Worm (Caenorhabditis elegans) whole organism, mixed stage, embryonic: ENCODE measurements around the gene T06A10.106.

Source experiments
- M03D4.4 ChIP-seq: sonication (generic microtip); optimal IDR thresholded peaks from 2 replicates; lab custom pipeline; 2017; ENCODE audit warnings: mild to moderate bottlenecking, missing genetic modification characterization, missing compliant biosample characterization
- bed-3 ChIP-seq: fragments of 200-800 bp; sonication (Bioruptor generic); optimal IDR thresholded peaks from 3 replicates; lab custom pipeline; 2018; ENCODE audit warnings: mild to moderate bottlenecking, missing genetic modification characterization, moderate library complexity, missing compliant biosample characterization
- blmp-1 ChIP-seq: fragments of 150-350 bp; optimal IDR thresholded peaks from 2 replicates; lab custom pipeline; 2014; ENCODE audit warnings: missing biosample characterization, missing genetic modification characterization
- ceh-39 ChIP-seq: fragments of 150-350 bp; optimal IDR thresholded peaks from 2 replicates; lab custom pipeline; 2014; ENCODE audit warnings: missing biosample characterization, missing genetic modification characterization
- ceh-43 ChIP-seq: fragments of 200-800 bp; sonication (Bioruptor generic); optimal IDR thresholded peaks from 2 replicates; lab custom pipeline; 2018; ENCODE audit warnings: mild to moderate bottlenecking, missing genetic modification characterization, moderate library complexity, missing compliant biosample characterization
- ceh-83 ChIP-seq: fragments of 200-800 bp; sonication (Bioruptor generic); optimal IDR thresholded peaks from 2 replicates; lab custom pipeline; 2018; ENCODE audit warnings: mild to moderate bottlenecking, missing genetic modification characterization, missing compliant biosample characterization
- ces-1 ChIP-seq: fragments of 150-350 bp; optimal IDR thresholded peaks from 2 replicates; lab custom pipeline; 2014; ENCODE audit warnings: missing biosample characterization, missing genetic modification reagents, missing genetic modification characterization
- cnd-1 ChIP-seq: fragments of 200-800 bp; sonication (Bioruptor generic); optimal IDR thresholded peaks from 2 replicates; lab custom pipeline; 2018; ENCODE audit warnings: mild to moderate bottlenecking, missing genetic modification characterization, missing compliant biosample characterization
- drap-1 ChIP-seq: fragments of 200-800 bp; sonication (Bioruptor generic); optimal IDR thresholded peaks from 3 replicates; lab custom pipeline; 2018; ENCODE audit warnings: mild to moderate bottlenecking, missing genetic modification characterization, missing compliant biosample characterization
- elt-1 ChIP-seq: sonication (generic microtip); optimal IDR thresholded peaks from 2 replicates; lab custom pipeline; 2017; ENCODE audit warnings: missing genetic modification characterization, mild to moderate bottlenecking, missing compliant biosample characterization, antibody characterized with exemption, moderate library complexity, borderline replicate concordance; ENCODE audit not compliant: insufficient read depth
- elt-3 ChIP-seq: fragments of 150-350 bp; optimal IDR thresholded peaks from 2 replicates; lab custom pipeline; 2014; ENCODE audit warnings: missing biosample characterization, missing genetic modification characterization
- flh-1 ChIP-seq: fragments of 200-800 bp; sonication (Bioruptor generic); optimal IDR thresholded peaks from 2 replicates; lab custom pipeline; 2018; ENCODE audit warnings: mild to moderate bottlenecking, missing genetic modification characterization, moderate library complexity, missing compliant biosample characterization
- ham-2 ChIP-seq: fragments of 200-800 bp; sonication (Bioruptor generic); optimal IDR thresholded peaks from 2 replicates; lab custom pipeline; 2018; ENCODE audit warnings: mild to moderate bottlenecking, missing genetic modification characterization, missing compliant biosample characterization
- hlh-1 ChIP-seq: fragments of 150-350 bp; optimal IDR thresholded peaks from 2 replicates; lab custom pipeline; 2014; ENCODE audit warnings: missing biosample characterization, missing genetic modification reagents, missing genetic modification characterization
- lin-13 ChIP-seq: fragments of 150-350 bp; optimal IDR thresholded peaks from 2 replicates; lab custom pipeline; 2014; ENCODE audit warnings: missing biosample characterization, missing genetic modification characterization
- lin-32 ChIP-seq: fragments of 200-800 bp; sonication (Bioruptor generic); optimal IDR thresholded peaks from 2 replicates; lab custom pipeline; 2018; ENCODE audit warnings: mild to moderate bottlenecking, missing genetic modification characterization, missing compliant biosample characterization
- lsy-2 ChIP-seq: fragments of 150-350 bp; optimal IDR thresholded peaks from 2 replicates; lab custom pipeline; 2014; ENCODE audit warnings: missing biosample characterization, missing genetic modification characterization
- mab-5 ChIP-seq: fragments of 150-350 bp; optimal IDR thresholded peaks from 2 replicates; lab custom pipeline; 2014; ENCODE audit warnings: missing biosample characterization, missing genetic modification characterization
- mep-1 ChIP-seq: fragments of 150-350 bp; optimal IDR thresholded peaks from 2 replicates; lab custom pipeline; 2017; ENCODE audit warnings: missing biosample characterization, missing genetic modification reagents, missing genetic modification characterization, inconsistent platforms
- mls-2 ChIP-seq: sonication (generic microtip); optimal IDR thresholded peaks from 2 replicates; lab custom pipeline; 2016; ENCODE audit warnings: mild to moderate bottlenecking, missing genetic modification characterization, moderate library complexity, missing compliant biosample characterization
- nhr-12 ChIP-seq: fragments of 150-350 bp; optimal IDR thresholded peaks from 2 replicates; lab custom pipeline; 2014; ENCODE audit warnings: missing biosample characterization, missing genetic modification characterization
- nhr-2 ChIP-seq: fragments of 150-350 bp; optimal IDR thresholded peaks from 2 replicates; lab custom pipeline; 2014; ENCODE audit warnings: missing biosample characterization, missing genetic modification characterization
- nhr-237 ChIP-seq: fragments of 150-350 bp; optimal IDR thresholded peaks from 2 replicates; lab custom pipeline; 2014; ENCODE audit warnings: missing biosample characterization, missing genetic modification characterization
- nhr-28 ChIP-seq: fragments of 150-350 bp; optimal IDR thresholded peaks from 2 replicates; lab custom pipeline; 2014; ENCODE audit warnings: missing biosample characterization, missing genetic modification characterization
- nhr-76 ChIP-seq: sonication (generic microtip); optimal IDR thresholded peaks from 2 replicates; lab custom pipeline; 2017; ENCODE audit warnings: missing biosample characterization, missing genetic modification characterization
- pha-4 ChIP-seq: fragments of 150-350 bp; optimal IDR thresholded peaks from 2 replicates; lab custom pipeline; 2018; ENCODE audit warnings: missing biosample characterization, missing genetic modification reagents, missing genetic modification characterization
- sem-2 ChIP-seq: fragments of 200-800 bp; sonication (Bioruptor generic); optimal IDR thresholded peaks from 2 replicates; lab custom pipeline; 2018; ENCODE audit warnings: mild to moderate bottlenecking, missing genetic modification characterization, missing compliant biosample characterization
- snpc-4 ChIP-seq: fragments of 150-350 bp; optimal IDR thresholded peaks from 2 replicates; lab custom pipeline; 2014; ENCODE audit warnings: missing biosample characterization, missing genetic modification characterization
- sptf-1 ChIP-seq: sonication (generic microtip); optimal IDR thresholded peaks from 2 replicates; lab custom pipeline; 2017; ENCODE audit warnings: mild to moderate bottlenecking, missing genetic modification characterization, moderate library complexity, missing compliant biosample characterization
- unc-120 ChIP-seq: sonication (generic microtip); optimal IDR thresholded peaks from 2 replicates; lab custom pipeline; 2017; ENCODE audit warnings: missing genetic modification characterization, missing compliant biosample characterization; ENCODE audit not compliant: poor library complexity, severe bottlenecking
- unc-39 ChIP-seq: fragments of 150-350 bp; optimal IDR thresholded peaks from 2 replicates; lab custom pipeline; 2014; ENCODE audit warnings: missing biosample characterization, missing genetic modification characterization
- zip-8 ChIP-seq: fragments of 150-350 bp; optimal IDR thresholded peaks from 2 replicates; lab custom pipeline; 2014; ENCODE audit warnings: missing biosample characterization, missing genetic modification characterization
- ztf-11 ChIP-seq: fragments of 150-350 bp; optimal IDR thresholded peaks from 2 replicates; lab custom pipeline; 2014; ENCODE audit warnings: missing biosample characterization, missing genetic modification characterization

T06A10.106 gene

ce11 chrIV:16888580-16888979, 19.8 kb upstream of the T06A10.106 start:
- no peak for TF ChIP-seq lin-32 (GFP tag; lab: Kevin White, UChicago)
- no peak for TF ChIP-seq hlh-1 (tag; lab: Kevin White, UChicago)
- TF ChIP-seq bed-3 (GFP tag; lab: Kevin White, UChicago), result no peak
- no peak for TF ChIP-seq mab-5 (tag; lab: Kevin White, UChicago)
- no peak for TF ChIP-seq flh-1 (GFP tag; lab: Kevin White, UChicago)
- no peak for TF ChIP-seq ceh-39 (tag; lab: Kevin White, UChicago)
- no peak for TF ChIP-seq cnd-1 (tag; lab: Kevin White, UChicago)
- TF ChIP-seq sptf-1, result no peak
- no peak for TF ChIP-seq ztf-11 (tag; lab: Kevin White, UChicago)
- TF ChIP-seq sem-2 (GFP tag; lab: Kevin White, UChicago), result no peak
- no peak for TF ChIP-seq ces-1 (GFP tag; lab: Kevin White, UChicago)
- TF ChIP-seq nhr-237, result no peak
- TF ChIP-seq snpc-4 (tag; lab: Kevin White, UChicago), result no peak
- no peak for TF ChIP-seq lin-13
- no peak for TF ChIP-seq nhr-76 (tag; lab: Kevin White, UChicago)
- no peak for TF ChIP-seq blmp-1 (tag; lab: Kevin White, UChicago)
- no peak for TF ChIP-seq unc-120 (tag; lab: Kevin White, UChicago)
- TF ChIP-seq zip-8 (tag; lab: Kevin White, UChicago), result no peak
- no peak for TF ChIP-seq ham-2
- no peak for TF ChIP-seq nhr-2 (tag; lab: Kevin White, UChicago)

- TF ChIP-seq ceh-43 (GFP tag; lab: Kevin White, UChicago) (no peak), lin-13 (no peak), ztf-11 (tag; lab: Kevin White, UChicago) (no peak), unc-39 (tag; lab: Kevin White, UChicago) (no peak), nhr-2 (tag; lab: Kevin White, UChicago) (no peak), elt-1 (no peak), pha-4 (tag; lab: Kevin White, UChicago) (no peak), nhr-12 (no peak), M03D4.4 (no peak), snpc-4 (tag; lab: Kevin White, UChicago) (no peak), lsy-2 (no peak), ceh-83 (no peak), unc-120 (tag; lab: Kevin White, UChicago) (no peak), sem-2 (GFP tag; lab: Kevin White, UChicago) (no peak), nhr-76 (tag; lab: Kevin White, UChicago) (no peak), zip-8 (tag; lab: Kevin White, UChicago) (no peak), nhr-28 (tag; lab: Kevin White, UChicago) (no peak), flh-1 (GFP tag; lab: Kevin White, UChicago) (no peak), mep-1 (tag; lab: Kevin White, UChicago) (no peak), blmp-1 (tag; lab: Kevin White, UChicago) (no peak)
Observed at ce11 chrIV:16867223-16867622, 1.6 kb downstream of the T06A10.106 start, which contains the start of gene T06A10.107. Gene T06A10.107 (plus strand): TSS chrIV:16867523.

ce11 chrIV:16865487-16865886, 3.3 kb downstream of the T06A10.106 start, which contains the start of gene gtsf-1:
Gene gtsf-1 (plus strand): TSS chrIV:16865840.
- peak; percentile 67 for TF ChIP-seq drap-1 (GFP tag; lab: Kevin White, UChicago)
- peak; percentile 45 for TF ChIP-seq nhr-12
- TF ChIP-seq sem-2 (GFP tag; lab: Kevin White, UChicago), result peak; percentile 23
- TF ChIP-seq nhr-2 (tag; lab: Kevin White, UChicago), result no peak
- TF ChIP-seq blmp-1 (tag; lab: Kevin White, UChicago), result no peak
- TF ChIP-seq ztf-11 (tag; lab: Kevin White, UChicago), result peak; percentile 16
- TF ChIP-seq ceh-39 (tag; lab: Kevin White, UChicago), result peak; percentile 40
- no peak for TF ChIP-seq bed-3 (GFP tag; lab: Kevin White, UChicago)
- no peak for TF ChIP-seq elt-3 (tag; lab: Kevin White, UChicago)
- peak; percentile 61 for TF ChIP-seq ces-1 (GFP tag; lab: Kevin White, UChicago)
- TF ChIP-seq lsy-2, result peak; percentile 78
- peak; percentile 82 for TF ChIP-seq nhr-237
- TF ChIP-seq pha-4 (tag; lab: Kevin White, UChicago), result peak; percentile 62
- TF ChIP-seq lin-13, result peak; percentile 46
- peak; percentile 73 for TF ChIP-seq M03D4.4
- peak; percentile 38 for TF ChIP-seq unc-120 (tag; lab: Kevin White, UChicago)
- TF ChIP-seq hlh-1 (tag; lab: Kevin White, UChicago), result peak; percentile 24
- TF ChIP-seq nhr-28 (tag; lab: Kevin White, UChicago), result no peak
- TF ChIP-seq cnd-1 (tag; lab: Kevin White, UChicago), result peak; percentile 58
- peak; percentile 58 for TF ChIP-seq mls-2 (tag; lab: Kevin White, UChicago)
- TF ChIP-seq mep-1 (tag; lab: Kevin White, UChicago), result peak; percentile 88
- peak; percentile 83 for TF ChIP-seq sptf-1
